Worm (Caenorhabditis elegans) whole organism, mixed stage, embryonic: ENCODE results near the gene fbxo-11.2.

Source experiments
- bed-3 ChIP-seq: fragments of 200-800 bp; sonication (Bioruptor generic); optimal IDR thresholded peaks from 3 replicates; lab custom pipeline; 2018; ENCODE audit warnings: mild to moderate bottlenecking, missing genetic modification characterization, moderate library complexity, missing compliant biosample characterization
- ces-1 ChIP-seq: fragments of 150-350 bp; optimal IDR thresholded peaks from 2 replicates; lab custom pipeline; 2014; ENCODE audit warnings: missing biosample characterization, missing genetic modification reagents, missing genetic modification characterization
- mep-1 ChIP-seq: fragments of 150-350 bp; optimal IDR thresholded peaks from 2 replicates; lab custom pipeline; 2017; ENCODE audit warnings: missing biosample characterization, missing genetic modification reagents, missing genetic modification characterization, inconsistent platforms
- nhr-12 ChIP-seq: fragments of 150-350 bp; optimal IDR thresholded peaks from 2 replicates; lab custom pipeline; 2014; ENCODE audit warnings: missing biosample characterization, missing genetic modification characterization
- nhr-2 ChIP-seq: fragments of 150-350 bp; optimal IDR thresholded peaks from 2 replicates; lab custom pipeline; 2014; ENCODE audit warnings: missing biosample characterization, missing genetic modification characterization
- nhr-237 ChIP-seq: fragments of 150-350 bp; optimal IDR thresholded peaks from 2 replicates; lab custom pipeline; 2014; ENCODE audit warnings: missing biosample characterization, missing genetic modification characterization
- pha-4 ChIP-seq: fragments of 150-350 bp; optimal IDR thresholded peaks from 2 replicates; lab custom pipeline; 2018; ENCODE audit warnings: missing biosample characterization, missing genetic modification reagents, missing genetic modification characterization
- unc-120 ChIP-seq: sonication (generic microtip); optimal IDR thresholded peaks from 2 replicates; lab custom pipeline; 2017; ENCODE audit warnings: missing genetic modification characterization, missing compliant biosample characterization; ENCODE audit not compliant: poor library complexity, severe bottlenecking
- unc-62 ChIP-seq: fragments of 150-350 bp; optimal IDR thresholded peaks from 2 replicates; lab custom pipeline; 2014; ENCODE audit warnings: missing biosample characterization, missing genetic modification reagents, missing genetic modification characterization
- zip-8 ChIP-seq: fragments of 150-350 bp; optimal IDR thresholded peaks from 2 replicates; lab custom pipeline; 2014; ENCODE audit warnings: missing biosample characterization, missing genetic modification characterization

- no peak for TF ChIP-seq nhr-12 (tag; lab: Kevin White, UChicago)
- TF ChIP-seq zip-8 = no peak
- TF ChIP-seq bed-3 (GFP tag; lab: Kevin White, UChicago) = no peak
- no peak for TF ChIP-seq unc-62
- no peak for TF ChIP-seq mep-1 (tag; lab: Kevin White, UChicago)
- no peak for TF ChIP-seq ces-1 (GFP tag; lab: Kevin White, UChicago)
- TF ChIP-seq nhr-237 (tag; lab: Kevin White, UChicago) = no peak
- no peak for TF ChIP-seq unc-120 (tag; lab: Kevin White, UChicago)
- no peak for TF ChIP-seq nhr-2
- no peak for TF ChIP-seq pha-4
These were observed 751 bp downstream of the fbxo-11.2 start for ce11 chrIII:1052291-1052690.
